Fruit fly (Drosophila melanogaster): ENCODE results near the gene CG10959.

Gene CG10959

DNA sequence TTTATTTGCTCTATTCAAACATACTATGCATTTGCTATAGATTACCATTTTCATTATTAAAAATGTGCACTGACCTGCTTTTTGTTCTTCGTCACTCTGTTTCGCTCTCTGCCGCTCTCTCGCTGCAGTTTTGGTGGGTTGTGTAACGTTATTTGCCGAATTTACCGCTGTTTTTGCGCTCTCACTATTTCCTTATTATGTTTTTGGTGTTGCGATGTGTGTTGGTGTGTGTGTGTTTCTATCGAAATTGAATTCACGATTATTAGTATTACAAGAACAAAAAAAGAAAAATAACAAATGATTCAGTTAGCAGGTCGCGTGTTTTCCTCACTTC, 33.3 kb upstream of the CG10959 start:
- TF ChIP-seq pad (GFP tag; optimal IDR thresholded peaks at IDR 0.05) = peak; percentile 37
- TF ChIP-seq ovo (GFP tag; optimal IDR thresholded peaks at IDR 0.05) = peak; percentile 2
- TF ChIP-seq CG5204 (GFP tag; optimal IDR thresholded peaks at IDR 0.05) = no peak
- no peak for TF ChIP-seq Mnt (GFP tag; optimal IDR thresholded peaks at IDR 0.05)

DNA sequence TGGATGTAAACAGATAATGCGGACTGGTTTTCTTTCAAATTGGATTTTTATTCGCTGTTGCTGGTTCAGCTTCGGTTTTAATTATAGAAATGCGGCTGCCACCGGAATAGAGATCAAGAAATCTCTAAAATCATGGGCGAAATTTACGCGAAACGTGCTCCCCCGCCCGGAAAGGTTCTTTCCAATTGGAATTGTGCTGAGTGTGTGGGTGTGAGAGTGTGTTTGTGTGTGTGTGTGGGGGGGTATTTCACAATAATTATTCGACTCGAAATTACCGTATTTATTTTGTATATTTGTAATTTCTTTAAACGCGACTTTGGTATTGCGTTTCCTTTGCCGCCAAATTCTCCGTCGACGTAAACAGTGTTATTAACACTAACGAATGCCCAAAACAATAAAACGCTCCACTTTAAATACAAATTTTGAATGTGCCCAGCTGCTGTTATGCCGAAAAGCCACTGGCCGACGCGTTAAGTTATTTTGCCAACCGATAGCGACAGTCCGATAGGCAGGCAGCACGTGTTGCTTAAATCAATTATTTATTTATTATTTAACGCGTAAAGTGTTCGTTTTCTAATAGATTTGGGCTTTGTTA, 32.8 kb upstream of the CG10959 start, which contains the start of gene Gclc:
Gene Gclc, minus strand, starts transcription at position 431 of the 595 bp plus-strand sequence.
- TF ChIP-seq cic (GFP tag; optimal IDR thresholded peaks at IDR 0.05) (peak; percentile 21), ovo (GFP tag; optimal IDR thresholded peaks at IDR 0.05) (no peak), Mnt (GFP tag; optimal IDR thresholded peaks at IDR 0.05) (peak; percentile 96), tj (GFP tag; optimal IDR thresholded peaks at IDR 0.05) (peak; percentile 11), Crg-1 (GFP tag; optimal IDR thresholded peaks at IDR 0.05) (no peak), cnc (optimal IDR thresholded peaks at IDR 0.05) (no peak), CG11617 (GFP tag; optimal IDR thresholded peaks at IDR 0.05) (peak; percentile 21), CG7101 (tag; optimal IDR thresholded peaks at IDR 0.05) (no peak), Hr96 (GFP tag; optimal IDR thresholded peaks at IDR 0.05) (no peak)

DNA sequence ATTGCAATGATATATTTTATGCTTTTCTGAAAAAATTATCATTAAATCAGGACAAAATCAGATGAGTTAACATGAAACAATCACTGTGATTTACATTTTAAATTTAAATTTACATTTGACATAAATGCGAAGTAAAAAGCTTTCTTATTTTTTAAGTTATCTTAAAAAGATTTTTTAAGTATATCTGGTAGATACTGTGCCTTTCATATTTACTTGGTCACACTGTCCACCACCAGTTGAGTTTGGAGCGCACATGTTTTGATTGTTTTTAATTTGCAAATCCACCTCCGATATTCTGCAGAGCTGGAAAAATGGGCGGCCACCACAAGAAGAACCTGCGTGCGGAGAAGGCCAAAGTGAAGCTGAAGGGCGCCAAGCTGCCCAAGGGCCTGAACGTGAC, 31.8 kb upstream of the CG10959 start, which contains the start of gene CG1575:
Gene CG1575, plus strand, starts transcription at position 200 of the 400 bp plus-strand sequence.
- peak; percentile 84 for TF ChIP-seq Mnt (GFP tag; optimal IDR thresholded peaks at IDR 0.05)
- no peak for TF ChIP-seq CG12768 (GFP tag; optimal IDR thresholded peaks at IDR 0.05)

DNA sequence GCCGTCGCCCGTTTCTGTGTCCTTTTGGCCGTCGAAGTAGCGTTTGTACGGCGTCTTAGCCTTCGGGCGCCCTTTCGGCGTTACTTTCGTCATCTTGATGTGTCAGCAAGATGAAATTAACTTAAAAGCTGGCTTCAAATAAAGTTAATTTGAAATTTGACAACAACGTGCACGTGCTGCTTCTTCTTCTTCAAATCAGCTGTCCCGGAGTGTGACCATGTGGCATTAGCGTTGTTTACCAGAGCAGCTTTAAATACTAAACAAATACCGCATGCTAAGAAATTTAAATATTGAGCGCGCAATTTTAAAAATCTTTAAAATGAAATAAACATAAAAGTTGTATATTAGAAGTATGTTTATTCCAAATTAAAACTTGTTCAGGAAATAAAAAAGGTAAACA, 27.6 kb upstream of the CG10959 start, which contains the start of gene CG2260:
Gene CG2260, minus strand, starts transcription at position 209 of the 400 bp plus-strand sequence.
- no peak for TF ChIP-seq pad (GFP tag; optimal IDR thresholded peaks at IDR 0.05)
- no peak for TF ChIP-seq CG1620 (GFP tag; optimal IDR thresholded peaks at IDR 0.05)
- TF ChIP-seq CG14711 (tag; optimal IDR thresholded peaks at IDR 0.05) = no peak
- TF ChIP-seq Mnt (GFP tag; optimal IDR thresholded peaks at IDR 0.05) = peak; percentile 100
- TF ChIP-seq toe (GFP tag; optimal IDR thresholded peaks at IDR 0.05) = no peak
- no peak for TF ChIP-seq cic (GFP tag; optimal IDR thresholded peaks at IDR 0.05)
- TF ChIP-seq bab1 (GFP tag; optimal IDR thresholded peaks at IDR 0.05) = peak; percentile 57
- TF ChIP-seq kay (GFP tag; ENCODE audit: borderline replicate concordance) = no peak

DNA sequence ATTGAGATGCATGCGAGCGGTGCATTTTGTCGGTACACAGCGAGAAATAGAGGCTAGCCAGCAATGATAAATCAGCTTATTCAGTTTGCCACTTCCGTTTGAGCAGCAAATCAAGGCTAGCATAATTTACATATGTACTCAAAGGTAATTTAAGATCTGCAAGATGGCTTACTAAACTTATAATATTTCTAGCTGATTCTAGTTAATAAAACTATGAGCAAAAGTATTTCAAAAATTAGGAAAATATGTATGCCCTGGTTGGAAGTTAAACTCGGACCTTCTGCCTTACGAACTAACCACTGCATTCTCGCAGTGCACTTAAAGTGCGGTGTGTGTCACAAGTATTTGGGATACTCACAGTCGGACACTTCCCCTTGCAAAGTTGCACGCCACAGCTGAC, 25.7 kb upstream of the CG10959 start:
- TF ChIP-seq CG11617 (GFP tag; optimal IDR thresholded peaks at IDR 0.05) (no peak), bab1 (GFP tag; optimal IDR thresholded peaks at IDR 0.05) (no peak), CG12768 (GFP tag; optimal IDR thresholded peaks at IDR 0.05) (no peak), CG1620 (GFP tag; optimal IDR thresholded peaks at IDR 0.05) (no peak), cic (GFP tag; optimal IDR thresholded peaks at IDR 0.05) (no peak), toe (GFP tag; optimal IDR thresholded peaks at IDR 0.05) (no peak), tj (GFP tag; optimal IDR thresholded peaks at IDR 0.05) (no peak), Mnt (GFP tag; optimal IDR thresholded peaks at IDR 0.05) (no peak), ovo (GFP tag; optimal IDR thresholded peaks at IDR 0.05) (no peak), Crg-1 (GFP tag; optimal IDR thresholded peaks at IDR 0.05) (no peak), Hr96 (GFP tag; optimal IDR thresholded peaks at IDR 0.05) (no peak), Clk (GFP tag; optimal IDR thresholded peaks at IDR 0.05) (no peak), CG33017 (tag; optimal IDR thresholded peaks at IDR 0.05) (no peak)

DNA sequence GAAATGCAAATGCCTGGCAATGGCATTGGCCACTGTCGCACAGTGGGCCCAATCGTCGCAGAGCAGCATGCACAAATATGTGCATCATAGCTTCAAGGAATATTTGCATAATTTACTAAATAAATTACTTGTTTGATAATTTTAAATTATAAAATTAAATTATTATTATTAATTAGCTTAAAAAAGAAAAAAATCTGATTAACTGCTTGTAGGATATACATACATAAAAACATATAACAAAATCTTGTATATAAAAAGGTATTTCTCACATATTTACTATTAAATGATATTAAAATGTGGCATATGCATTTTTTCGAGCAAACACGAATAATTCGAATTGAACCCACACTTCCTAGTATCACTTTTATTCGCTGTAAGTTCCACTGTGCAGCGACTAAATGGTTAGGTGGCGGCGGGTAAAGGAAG, 23.3 kb upstream of the CG10959 start:
- TF ChIP-seq CG11617 (GFP tag; optimal IDR thresholded peaks at IDR 0.05) (no peak), CG7101 (tag; optimal IDR thresholded peaks at IDR 0.05) (no peak), Mnt (GFP tag; optimal IDR thresholded peaks at IDR 0.05) (no peak), CG14711 (tag; optimal IDR thresholded peaks at IDR 0.05) (no peak), pad (GFP tag; optimal IDR thresholded peaks at IDR 0.05) (no peak), CG1620 (GFP tag; optimal IDR thresholded peaks at IDR 0.05) (no peak), kay (GFP tag; ENCODE audit: borderline replicate concordance) (no peak)

DNA sequence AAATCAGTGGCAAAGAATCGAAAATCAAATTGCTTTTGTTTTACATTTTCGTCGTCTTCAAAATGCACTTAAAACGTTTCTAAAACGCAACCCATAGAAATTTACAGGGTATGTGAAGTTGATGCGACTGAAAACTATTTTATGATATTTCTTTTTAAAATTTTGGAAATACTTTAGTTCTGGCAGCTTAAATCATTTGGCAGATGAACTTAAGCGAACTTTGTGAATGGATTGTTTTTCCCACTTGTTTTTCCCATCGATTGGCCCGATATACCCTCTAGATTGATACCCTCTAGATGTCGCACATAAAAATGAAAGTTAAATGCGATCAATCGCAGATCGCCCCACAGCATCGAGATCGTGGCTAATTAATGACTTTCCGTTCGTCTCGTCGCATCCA, 22.4 kb upstream of the CG10959 start:
- no peak for TF ChIP-seq ovo (GFP tag; optimal IDR thresholded peaks at IDR 0.05)
- TF ChIP-seq pad (GFP tag; optimal IDR thresholded peaks at IDR 0.05) = no peak
- TF ChIP-seq CG33017 (tag; optimal IDR thresholded peaks at IDR 0.05) = no peak
- TF ChIP-seq CG12768 (GFP tag; optimal IDR thresholded peaks at IDR 0.05) = no peak
- TF ChIP-seq CG11617 (GFP tag; optimal IDR thresholded peaks at IDR 0.05) = no peak
- TF ChIP-seq Hr96 (GFP tag; optimal IDR thresholded peaks at IDR 0.05) = no peak
- no peak for TF ChIP-seq CG7101 (tag; optimal IDR thresholded peaks at IDR 0.05)
- no peak for TF ChIP-seq CG14711 (tag; optimal IDR thresholded peaks at IDR 0.05)
- no peak for TF ChIP-seq cic (GFP tag; optimal IDR thresholded peaks at IDR 0.05)
- no peak for TF ChIP-seq kay (GFP tag; ENCODE audit: borderline replicate concordance)
- no peak for TF ChIP-seq Mnt (GFP tag; optimal IDR thresholded peaks at IDR 0.05)
- no peak for TF ChIP-seq cnc (optimal IDR thresholded peaks at IDR 0.05)
- TF ChIP-seq CG5204 (GFP tag; optimal IDR thresholded peaks at IDR 0.05) = no peak

DNA sequence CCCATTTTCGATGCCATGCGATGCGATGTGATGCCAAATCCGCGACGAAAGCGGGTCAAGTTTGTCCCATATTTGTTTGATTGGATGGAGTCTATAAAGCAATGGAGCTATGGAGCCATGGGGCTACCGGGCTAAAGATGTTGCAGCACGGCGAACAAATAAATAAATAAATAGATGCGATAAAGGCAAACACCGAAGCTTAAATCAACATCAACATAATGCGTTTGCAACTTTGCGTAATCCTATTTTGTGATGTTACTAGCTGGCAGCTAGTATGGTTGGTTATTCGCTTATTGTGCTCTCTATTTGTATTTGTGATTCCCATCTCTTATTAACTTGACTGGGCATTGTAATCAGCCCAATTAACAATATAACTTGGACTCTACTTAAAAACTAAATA, 20.4 kb upstream of the CG10959 start:
- TF ChIP-seq bab1 (GFP tag; optimal IDR thresholded peaks at IDR 0.05) (no peak), cic (GFP tag; optimal IDR thresholded peaks at IDR 0.05) (no peak), Mnt (GFP tag; optimal IDR thresholded peaks at IDR 0.05) (no peak), pad (GFP tag; optimal IDR thresholded peaks at IDR 0.05) (no peak), Clk (GFP tag; optimal IDR thresholded peaks at IDR 0.05) (no peak), CG33017 (tag; optimal IDR thresholded peaks at IDR 0.05) (no peak)
